Fruit fly (Drosophila melanogaster) whole organism, embryonic: Measurements from ENCODE around the gene Aatf.

Source experiments
- Ada2b ChIP-seq: fragments of 200-800 bp; sonication (Bioruptor generic); IDR thresholded peaks from 2 replicates; pipeline ENCODE4 v1.3.6; 2022; ENCODE audit warnings: missing biosample characterization, missing genetic modification characterization
- CG10431 ChIP-seq: fragments of 200-800 bp; sonication (Bioruptor generic); optimal IDR thresholded peaks from 3 replicates; lab custom pipeline; 2018; ENCODE audit warnings: missing biosample characterization, mild to moderate bottlenecking, missing genetic modification characterization
- CG11247 ChIP-seq: fragments of 200-800 bp; sonication (Bioruptor generic); IDR thresholded peaks from 2 replicates; pipeline ENCODE4 v1.3.6; 2022; ENCODE audit warnings: missing biosample characterization, missing genetic modification characterization
- CG12391 ChIP-seq: fragments of 200-800 bp; sonication (Bioruptor generic); optimal IDR thresholded peaks from 3 replicates; lab custom pipeline; 2018; ENCODE audit warnings: missing biosample characterization, mild to moderate bottlenecking, missing genetic modification characterization, moderate library complexity
- CG12769 ChIP-seq: fragments of 200-800 bp; sonication (Bioruptor generic); optimal IDR thresholded peaks from 2 replicates; lab custom pipeline; 2019; ENCODE audit warnings: missing biosample characterization, mild to moderate bottlenecking, missing genetic modification characterization, moderate library complexity
- CG13287 ChIP-seq: fragments of 200-800 bp; sonication (Bioruptor generic); IDR thresholded peaks from 2 replicates; pipeline ENCODE4 v1.3.6; 2022; ENCODE audit warnings: missing biosample characterization, missing genetic modification characterization; ENCODE audit not compliant: partially characterized antibody
- CG13296 ChIP-seq: fragments of 200-800 bp; sonication (Bioruptor generic); optimal IDR thresholded peaks from 3 replicates; lab custom pipeline; 2018; ENCODE audit warnings: missing biosample characterization, mild to moderate bottlenecking, missing genetic modification characterization
- CG14710 ChIP-seq: fragments of 200-800 bp; sonication (Bioruptor generic); optimal IDR thresholded peaks from 3 replicates; lab custom pipeline; 2019; ENCODE audit warnings: missing biosample characterization, mild to moderate bottlenecking, missing genetic modification characterization, moderate library complexity
- CG15011 ChIP-seq: fragments of 200-800 bp; sonication (Bioruptor generic); optimal IDR thresholded peaks from 3 replicates; lab custom pipeline; 2018; ENCODE audit warnings: missing biosample characterization, mild to moderate bottlenecking, missing genetic modification characterization
- CG17359 ChIP-seq: fragments of 200-800 bp; sonication (Bioruptor generic); optimal IDR thresholded peaks from 3 replicates; lab custom pipeline; 2018; ENCODE audit warnings: missing biosample characterization, mild to moderate bottlenecking, missing genetic modification characterization, moderate library complexity
- CG17802 ChIP-seq: fragments of 200-800 bp; sonication (Bioruptor generic); optimal IDR thresholded peaks from 2 replicates; lab custom pipeline; 2018; ENCODE audit warnings: missing biosample characterization, mild to moderate bottlenecking, missing genetic modification characterization, moderate library complexity
- CG17829 ChIP-seq: fragments of 200-800 bp; optimal IDR thresholded peaks from 2 replicates; lab custom pipeline; 2019; ENCODE audit warnings: missing biosample characterization, mild to moderate bottlenecking, missing genetic modification characterization, moderate library complexity
- CG18011 ChIP-seq: fragments of 200-800 bp; sonication (Bioruptor generic); optimal IDR thresholded peaks from 2 replicates; lab custom pipeline; 2017; ENCODE audit warnings: missing biosample characterization, missing genetic modification characterization, mild to moderate bottlenecking, moderate library complexity, missing genotype
- CG2875 ChIP-seq: fragments of 200-800 bp; sonication (Bioruptor generic); optimal IDR thresholded peaks from 2 replicates; lab custom pipeline; 2017; ENCODE audit warnings: missing biosample characterization, mild to moderate bottlenecking, missing genetic modification characterization, missing genetic modification reagents
- CG34376 ChIP-seq: fragments of 200-800 bp; sonication (Bioruptor generic); optimal IDR thresholded peaks from 2 replicates; lab custom pipeline; 2018; ENCODE audit warnings: missing biosample characterization, mild to moderate bottlenecking, missing genetic modification characterization
- CG34422 ChIP-seq: fragments of 200-800 bp; sonication (Bioruptor generic); IDR thresholded peaks from 3 replicates; pipeline ENCODE4 v1.3.6; 2022; ENCODE audit warnings: missing biosample characterization, missing genetic modification characterization
- CG6175 ChIP-seq: fragments of 200-800 bp; sonication (Bioruptor generic); IDR thresholded peaks from 3 replicates; pipeline ENCODE4 v1.3.6; 2022; ENCODE audit warnings: missing biosample characterization, missing genetic modification characterization
- CG6791 ChIP-seq: fragments of 200-800 bp; sonication (Bioruptor generic); IDR thresholded peaks from 3 replicates; pipeline ENCODE4 v1.3.6; 2022; ENCODE audit warnings: missing biosample characterization, missing genetic modification characterization; ENCODE audit not compliant: partially characterized antibody
- CG6854 ChIP-seq: fragments of 200-800 bp; sonication (Bioruptor generic); optimal IDR thresholded peaks from 3 replicates; lab custom pipeline; 2017; ENCODE audit warnings: missing biosample characterization, mild to moderate bottlenecking, missing genetic modification characterization
- CG7963 ChIP-seq: fragments of 200-800 bp; sonication (Bioruptor generic); IDR thresholded peaks from 3 replicates; pipeline ENCODE4 v1.3.6; 2022; ENCODE audit warnings: missing biosample characterization, missing genetic modification characterization; ENCODE audit not compliant: partially characterized antibody
- Deaf1 ChIP-seq: fragments of 200-800 bp; optimal IDR thresholded peaks from 3 replicates; lab custom pipeline; 2019; ENCODE audit warnings: missing biosample characterization, mild to moderate bottlenecking, missing genetic modification characterization, moderate library complexity
- Dip2 ChIP-seq: fragments of 200-800 bp; sonication (Bioruptor generic); IDR thresholded peaks from 2 replicates; pipeline ENCODE4 v1.3.6; 2022; ENCODE audit warnings: missing biosample characterization, missing genetic modification characterization
- ERR ChIP-seq: fragments of 200-800 bp; sonication (Bioruptor generic); optimal IDR thresholded peaks from 2 replicates; lab custom pipeline; 2016; ENCODE audit warnings: missing biosample characterization, missing genetic modification characterization
- H15 ChIP-seq: fragments of 200-800 bp; sonication (Bioruptor generic); IDR thresholded peaks from 3 replicates; pipeline ENCODE4 v1.3.6; 2022; ENCODE audit warnings: missing biosample characterization, missing genetic modification characterization
- Max ChIP-seq: fragments of 200-800 bp; sonication (Bioruptor generic); optimal IDR thresholded peaks from 2 replicates; lab custom pipeline; 2016; ENCODE audit warnings: missing biosample characterization, mild to moderate bottlenecking, missing genetic modification characterization
- Nf-YC ChIP-seq: fragments of 200-800 bp; optimal IDR thresholded peaks from 3 replicates; lab custom pipeline; 2019; ENCODE audit warnings: missing biosample characterization, mild to moderate bottlenecking, missing genetic modification characterization, moderate library complexity
- Rfx ChIP-seq: fragments of 200-800 bp; sonication (Bioruptor generic); IDR thresholded peaks from 2 replicates; pipeline ENCODE4 v1.3.6; 2022; ENCODE audit warnings: missing biosample characterization, missing genetic modification characterization
- Xrp1 ChIP-seq: fragments of 200-800 bp; sonication (Bioruptor generic); IDR thresholded peaks from 2 replicates; pipeline ENCODE4 v1.3.6; 2022; ENCODE audit warnings: missing biosample characterization, missing genetic modification characterization
- cad ChIP-seq: fragments of >200 bp; optimal IDR thresholded peaks from 2 replicates; lab custom pipeline; 2017; ENCODE audit warnings: missing biosample characterization, missing genetic modification characterization
- eve ChIP-seq, 2 experiments: fragments of >200 bp; optimal IDR thresholded peaks; 2 replicates each; lab custom pipeline; 2017; ENCODE audit warnings: missing biosample characterization in 2 of 2, missing genetic modification characterization in 2 of 2
- gce ChIP-seq: fragments of 200-800 bp; sonication (Bioruptor generic); IDR thresholded peaks from 3 replicates; pipeline ENCODE4 v1.3.6; 2022; ENCODE audit warnings: missing biosample characterization, missing genetic modification characterization
- h ChIP-seq: fragments of >200 bp; optimal IDR thresholded peaks from 2 replicates; lab custom pipeline; 2017
- inv ChIP-seq: fragments of 200-800 bp; sonication (Bioruptor generic); IDR thresholded peaks from 2 replicates; pipeline ENCODE4 v1.3.6; 2022; ENCODE audit warnings: missing biosample characterization, missing genetic modification characterization; ENCODE audit not compliant: partially characterized antibody
- knrl ChIP-seq: fragments of 200-800 bp; sonication (Bioruptor generic); IDR thresholded peaks from 3 replicates; pipeline ENCODE4 v1.3.6; 2022; ENCODE audit warnings: missing biosample characterization, missing genetic modification characterization; ENCODE audit not compliant: partially characterized antibody
- lbe ChIP-seq: fragments of 200-800 bp; sonication (Bioruptor generic); optimal IDR thresholded peaks from 2 replicates; lab custom pipeline; 2016; ENCODE audit warnings: missing biosample characterization, mild to moderate bottlenecking, missing genetic modification characterization
- mld ChIP-seq: fragments of 200-800 bp; sonication (Bioruptor generic); IDR thresholded peaks from 3 replicates; pipeline ENCODE4 v1.3.6; 2022; ENCODE audit warnings: missing biosample characterization, missing genetic modification characterization; ENCODE audit not compliant: partially characterized antibody
- nerfin-2 ChIP-seq: fragments of 200-800 bp; sonication (Bioruptor generic); IDR thresholded peaks from 2 replicates; pipeline ENCODE4 v1.3.6; 2022; ENCODE audit warnings: missing biosample characterization, missing genetic modification characterization; ENCODE audit not compliant: partially characterized antibody
- onecut ChIP-seq: fragments of 200-800 bp; sonication (Bioruptor generic); IDR thresholded peaks from 2 replicates; pipeline ENCODE4 v1.3.6; 2022; ENCODE audit warnings: missing biosample characterization, missing genetic modification characterization
- pan ChIP-seq, 4 experiments: fragments of >200 bp in 3 of 4; fragments of 200-800 bp in 1 of 4; sonication (Bioruptor generic) in 1 of 4; optimal IDR thresholded peaks in 3 of 4; IDR thresholded peaks in 1 of 4; 2 replicates each; pipeline versions ENCODE4 v1.3.6 to Lab custom; 2017 to 2022; ENCODE audit warnings: missing biosample characterization in 2 of 4, missing genetic modification characterization in 2 of 4, mixed read lengths in 1 of 4
- pros ChIP-seq: fragments of 200-800 bp; sonication (Bioruptor generic); optimal IDR thresholded peaks from 3 replicates; lab custom pipeline; 2019; ENCODE audit warnings: missing biosample characterization, mild to moderate bottlenecking, missing genetic modification characterization, moderate library complexity
- sd ChIP-seq: fragments of 200-800 bp; sonication (Bioruptor generic); optimal IDR thresholded peaks from 3 replicates; lab custom pipeline; 2018; ENCODE audit warnings: missing biosample characterization, mild to moderate bottlenecking, missing genetic modification characterization, moderate library complexity
- sens ChIP-seq: fragments of 200-800 bp; sonication (Bioruptor generic); peaks from one replicate; lab custom pipeline; 2016; ENCODE audit warnings: missing biosample characterization, missing genetic modification characterization
- sug ChIP-seq: fragments of 200-800 bp; optimal IDR thresholded peaks from 2 replicates; lab custom pipeline; 2019; ENCODE audit warnings: missing biosample characterization, mild to moderate bottlenecking, missing genetic modification characterization, moderate library complexity
- tin ChIP-seq: fragments of 200-800 bp; sonication (Bioruptor generic); optimal IDR thresholded peaks from 3 replicates; lab custom pipeline; 2016; ENCODE audit warnings: missing biosample characterization, missing genetic modification characterization
- toy ChIP-seq: fragments of 200-800 bp; sonication (Bioruptor generic); IDR thresholded peaks from 2 replicates; pipeline ENCODE4 v1.3.6; 2022; ENCODE audit warnings: missing biosample characterization, missing genetic modification characterization

Gene Aatf

dm6 chr2L:6667719-6668325 lies 49.6 kb upstream of the Aatf start, which contains the start of gene Galt (continued):
- TF ChIP-seq mld (GFP tag; lab: Robert Waterston, UW) (peak; percentile 47; the same call in 1 of the 3 replicates), CG17802 (tag; lab: Kevin White, UChicago) (no peak), CG34422 (GFP tag; lab: Robert Waterston, UW) (peak; percentile 59; the same call in 1 of the 3 replicates), CG13296 (peak; percentile 66), Dip2 (no peak), nerfin-2 (GFP tag; lab: Robert Waterston, UW) (peak; percentile 86), CG2875 (peak; percentile 2), Xrp1 (GFP tag; lab: Robert Waterston, UW) (peak; percentile 52), pros (GFP tag; lab: Kevin White, UChicago) (peak; percentile 57), lbe (GFP tag; lab: Kevin White, UChicago) (peak; percentile 19), CG6854 (GFP tag; lab: Kevin White, UChicago) (peak; percentile 50), CG17359 (tag; lab: Kevin White, UChicago) (peak; percentile 19), CG14710 (tag; lab: Kevin White, UChicago) (peak; percentile 68), CG7963 (GFP tag; lab: Robert Waterston, UW) (peak; percentile 61; the same call in 1 of the 3 replicates), inv (GFP tag; lab: Robert Waterston, UW) (peak; percentile 52; the same call in 1 of the 2 replicates), tin (GFP tag; lab: Kevin White, UChicago) (no peak), CG34376 (GFP tag; lab: Kevin White, UChicago) (peak; percentile 90), ERR (GFP tag; lab: Kevin White, UChicago) (peak; percentile 31), CG13287 (peak; percentile 81), knrl (GFP tag; lab: Robert Waterston, UW) (peak; percentile 54; the same call in 2 of the 3 replicates), toy (GFP tag; lab: Robert Waterston, UW) (no peak), CG6791 (GFP tag; lab: Robert Waterston, UW) (peak; percentile 70; the same call in 2 of the 3 replicates), eve (GFP tag; optimal IDR thresholded peaks at IDR 0.05; lab: Kevin White, UChicago) (no peak), onecut (GFP tag; lab: Robert Waterston, UW) (peak; percentile 28), cad (no peak), Ada2b (GFP tag; lab: Robert Waterston, UW) (peak; percentile 21; the same call in 1 of the 2 replicates)

dm6 chr2L:6671409-6671808 lies 46.0 kb upstream of the Aatf start:
- TF ChIP-seq sug: peak; percentile 55
- TF ChIP-seq Rfx: no peak
- TF ChIP-seq Nf-YC (tag; lab: Kevin White, UChicago): no peak
- peak; percentile 73 for TF ChIP-seq sd (tag; lab: Kevin White, UChicago)
- TF ChIP-seq Deaf1: peak; percentile 46
- TF ChIP-seq sens (GFP tag; lab: Kevin White, UChicago): peak; percentile 48
- TF ChIP-seq CG12769 (tag; lab: Kevin White, UChicago): peak; percentile 35
- TF ChIP-seq CG6175 (GFP tag; lab: Robert Waterston, UW): 0 out of 3 replicates have a peak, but pooled peaks have one; percentile 25

- peak; percentile 59 for TF ChIP-seq CG17829
- TF ChIP-seq CG10431 (GFP tag; lab: Kevin White, UChicago): no peak
- no peak for TF ChIP-seq pan (optimal IDR thresholded peaks at IDR 0.05; lab: Kevin White, UChicago)
- TF ChIP-seq pan (GFP tag; optimal IDR thresholded peaks at IDR 0.05 in 1 of 2, IDR thresholded peaks at IDR 0.05 in 1 of 2): peak in 1 of 2 experiments; percentile 53
- TF ChIP-seq H15 (GFP tag; lab: Robert Waterston, UW): 0 out of 3 replicates have a peak, but pooled peaks have one; percentile 43
- TF ChIP-seq h (lab: Kevin White, UChicago): no peak
- TF ChIP-seq Max: peak; percentile 66
- TF ChIP-seq gce (GFP tag; lab: Robert Waterston, UW): 0 out of 3 replicates have a peak, but pooled peaks have one; percentile 44
- peak; percentile 72 for TF ChIP-seq CG12391 (tag; lab: Kevin White, UChicago)
- 0 out of 2 replicates have a peak, but pooled peaks have one; percentile 21 for TF ChIP-seq CG11247 (GFP tag; lab: Robert Waterston, UW)
- peak; percentile 48 for TF ChIP-seq CG15011 (GFP tag; lab: Kevin White, UChicago)
- TF ChIP-seq sug: peak; percentile 2
- TF ChIP-seq CG18011 (GFP tag; lab: Kevin White, UChicago): peak; percentile 16
Measured at dm6 chr2L:6673211-6674012, 44.0 kb upstream of the Aatf start, which contains the start of gene Spn27A. Gene Spn27A, minus strand, starts transcription at chr2L:6673347.
